Fruit fly (Drosophila melanogaster): ENCODE data around the gene Amt.

DNA sequence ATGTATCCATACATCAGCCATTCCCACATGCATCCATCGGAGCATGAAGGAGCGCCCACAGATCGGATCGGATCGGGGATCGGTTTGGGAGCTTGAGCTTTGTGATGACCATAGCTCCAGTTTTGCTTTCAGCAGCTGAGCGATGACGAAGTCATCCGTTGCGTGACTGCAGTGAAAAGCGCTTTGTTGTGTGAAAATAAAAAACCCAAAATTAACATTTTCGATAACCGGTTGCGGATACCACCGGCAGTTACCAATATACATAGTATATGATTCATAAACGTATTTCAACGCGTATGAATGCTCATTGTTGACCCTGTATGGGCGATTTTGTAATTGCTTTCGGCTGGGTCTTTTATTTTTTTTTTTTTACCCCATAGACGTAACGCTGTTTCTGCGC, 43.7 kb downstream of the Amt start:
- TF ChIP-seq lola (GFP tag; optimal IDR thresholded peaks at IDR 0.05) = no peak
- no peak for TF ChIP-seq Jra (GFP tag; optimal IDR thresholded peaks at IDR 0.05)
- TF ChIP-seq Hr83 (GFP tag; optimal IDR thresholded peaks at IDR 0.05; ENCODE audit: poor library complexity, severe bottlenecking) = no peak
- no peak for TF ChIP-seq usp (GFP tag; optimal IDR thresholded peaks at IDR 0.05)
- TF ChIP-seq br (GFP tag; optimal IDR thresholded peaks at IDR 0.05) = no peak
- TF ChIP-seq rgr (GFP tag; optimal IDR thresholded peaks at IDR 0.05) = no peak
- no peak for TF ChIP-seq Hr78 (GFP tag; optimal IDR thresholded peaks at IDR 0.05)
- no peak for TF ChIP-seq CrebA (GFP tag; optimal IDR thresholded peaks at IDR 0.05; ENCODE audit: borderline replicate concordance)
- TF ChIP-seq fru (GFP tag; optimal IDR thresholded peaks at IDR 0.05) = no peak
- no peak for TF ChIP-seq h (GFP tag; optimal IDR thresholded peaks at IDR 0.05)
- no peak for TF ChIP-seq tai (GFP tag; optimal IDR thresholded peaks at IDR 0.05)
- TF ChIP-seq Dfd (GFP tag; optimal IDR thresholded peaks at IDR 0.05) = no peak

Data from whole organism, wandering third instar larva.